Fruit fly (Drosophila melanogaster) whole organism, embryonic: ENCODE measurements around the gene Yp1.
A peak's percentile ranks its signal among the peaks of the same experiment; 100 is the strongest.

Experiments used
- B-H2 ChIP-seq: fragments of 200-800 bp; sonication (Bioruptor generic); optimal IDR thresholded peaks from 2 replicates; lab custom pipeline; 2018; ENCODE audit warnings: missing biosample characterization, mild to moderate bottlenecking, missing genetic modification characterization
- C15 ChIP-seq: fragments of 200-800 bp; sonication (Bioruptor generic); IDR thresholded peaks from 3 replicates; pipeline ENCODE4 v1.3.6; 2022; ENCODE audit warnings: missing biosample characterization, missing genetic modification characterization
- CG1024 ChIP-seq: fragments of 200-800 bp; sonication (Bioruptor generic); IDR thresholded peaks from 2 replicates; pipeline ENCODE4 v1.3.6; 2022; ENCODE audit warnings: missing biosample characterization, missing genetic modification characterization
- CG10267 ChIP-seq: fragments of 200-800 bp; sonication (Bioruptor generic); optimal IDR thresholded peaks from 2 replicates; lab custom pipeline; 2018; ENCODE audit warnings: missing biosample characterization, mild to moderate bottlenecking, missing genetic modification characterization, moderate library complexity
- CG11093 ChIP-seq: fragments of 200-800 bp; sonication (Bioruptor generic); IDR thresholded peaks from 3 replicates; pipeline ENCODE4 v1.3.6; 2022; ENCODE audit warnings: missing biosample characterization, missing genetic modification characterization
- CG11560 ChIP-seq: fragments of 200-800 bp; sonication (Bioruptor generic); IDR thresholded peaks from 3 replicates; pipeline ENCODE4 v1.3.6; 2022; ENCODE audit warnings: missing biosample characterization, missing genetic modification characterization
- CG14441 ChIP-seq: fragments of 200-800 bp; sonication (Bioruptor generic); IDR thresholded peaks from 2 replicates; pipeline ENCODE4 v1.3.6; 2022; ENCODE audit warnings: missing biosample characterization, missing genetic modification characterization
- CG15269 ChIP-seq: fragments of 200-800 bp; sonication (Bioruptor generic); optimal IDR thresholded peaks from 2 replicates; lab custom pipeline; 2018; ENCODE audit warnings: missing biosample characterization, mild to moderate bottlenecking, missing genetic modification characterization, moderate library complexity
- CG17359 ChIP-seq: fragments of 200-800 bp; sonication (Bioruptor generic); optimal IDR thresholded peaks from 3 replicates; lab custom pipeline; 2018; ENCODE audit warnings: missing biosample characterization, mild to moderate bottlenecking, missing genetic modification characterization, moderate library complexity
- CG17361 ChIP-seq: fragments of 200-800 bp; sonication (Bioruptor generic); IDR thresholded peaks from 3 replicates; pipeline ENCODE4 v1.3.6; 2022; ENCODE audit warnings: missing biosample characterization, missing genetic modification characterization
- CG1832 ChIP-seq: fragments of 200-800 bp; sonication (Bioruptor generic); optimal IDR thresholded peaks from 2 replicates; lab custom pipeline; 2017; ENCODE audit warnings: missing biosample characterization, mild to moderate bottlenecking, missing genetic modification characterization, inconsistent platforms
- CG2889 ChIP-seq: fragments of 200-800 bp; sonication (Bioruptor generic); IDR thresholded peaks from 3 replicates; pipeline ENCODE4 v1.3.6; 2022; ENCODE audit warnings: missing biosample characterization, missing genetic modification characterization
- CG4360 ChIP-seq: fragments of 200-800 bp; sonication (Bioruptor generic); IDR thresholded peaks from 2 replicates; pipeline ENCODE4 v1.3.6; 2022; ENCODE audit warnings: missing biosample characterization, missing genetic modification characterization
- CG4707 ChIP-seq: fragments of 200-800 bp; sonication (Bioruptor generic); optimal IDR thresholded peaks from 2 replicates; lab custom pipeline; 2018; ENCODE audit warnings: missing biosample characterization, mild to moderate bottlenecking, missing genetic modification characterization, moderate library complexity
- CG6683 ChIP-seq: fragments of 200-800 bp; sonication (Bioruptor generic); optimal IDR thresholded peaks from 2 replicates; lab custom pipeline; 2017; ENCODE audit warnings: missing biosample characterization, mild to moderate bottlenecking, missing genetic modification characterization, missing genetic modification reagents
- CG6765 ChIP-seq: fragments of 200-800 bp; sonication (Bioruptor generic); optimal IDR thresholded peaks from 3 replicates; lab custom pipeline; 2017; ENCODE audit warnings: missing biosample characterization, mild to moderate bottlenecking, missing genetic modification characterization
- CG7372 ChIP-seq: fragments of 200-800 bp; sonication (Bioruptor generic); IDR thresholded peaks from 2 replicates; pipeline ENCODE4 v1.3.6; 2022; ENCODE audit warnings: missing biosample characterization, missing genetic modification characterization
- CG7963 ChIP-seq: fragments of 200-800 bp; sonication (Bioruptor generic); IDR thresholded peaks from 3 replicates; pipeline ENCODE4 v1.3.6; 2022; ENCODE audit warnings: missing biosample characterization, missing genetic modification characterization; ENCODE audit not compliant: partially characterized antibody
- CG9727 ChIP-seq: fragments of 200-800 bp; sonication (Bioruptor generic); optimal IDR thresholded peaks from 3 replicates; lab custom pipeline; 2017; ENCODE audit warnings: missing biosample characterization, mild to moderate bottlenecking, missing genetic modification characterization
- Chrac-16 ChIP-seq: fragments of 200-800 bp; sonication (Bioruptor generic); optimal IDR thresholded peaks from 3 replicates; lab custom pipeline; 2016; ENCODE audit warnings: missing biosample characterization, missing genetic modification characterization
- Dbx ChIP-seq: fragments of 200-800 bp; sonication (Bioruptor generic); IDR thresholded peaks from 3 replicates; pipeline ENCODE4 v1.3.6; 2022; ENCODE audit warnings: missing biosample characterization, missing genetic modification characterization
- Dek ChIP-seq: fragments of 200-800 bp; sonication (Bioruptor generic); optimal IDR thresholded peaks from 3 replicates; lab custom pipeline; 2019; ENCODE audit warnings: missing biosample characterization, mild to moderate bottlenecking, missing genetic modification characterization, moderate library complexity
- Dip3 ChIP-seq: fragments of 200-800 bp; sonication (Bioruptor generic); optimal IDR thresholded peaks from 3 replicates; lab custom pipeline; 2016; ENCODE audit warnings: missing biosample characterization, missing genetic modification characterization
- Doc3 ChIP-seq: fragments of 200-800 bp; sonication (Bioruptor generic); IDR thresholded peaks from 3 replicates; pipeline ENCODE4 v1.3.6; 2022; ENCODE audit warnings: missing biosample characterization, missing genetic modification characterization; ENCODE audit not compliant: partially characterized antibody
- E2f2 ChIP-seq: fragments of 200-800 bp; sonication (Bioruptor generic); IDR thresholded peaks from 2 replicates; pipeline ENCODE4 v1.3.6; 2022; ENCODE audit warnings: missing biosample characterization, missing genetic modification characterization
- Fer3 ChIP-seq: fragments of 200-800 bp; sonication (Bioruptor generic); optimal IDR thresholded peaks from 2 replicates; lab custom pipeline; 2018; ENCODE audit warnings: missing biosample characterization, mild to moderate bottlenecking, missing genetic modification characterization, moderate library complexity
- GATAe ChIP-seq: fragments of 200-800 bp; sonication (Bioruptor generic); conservative IDR thresholded peaks from 2 replicates; pipeline ENCODE4 v1.3.6; 2022; ENCODE audit warnings: missing biosample characterization, missing genetic modification characterization
- H15 ChIP-seq: fragments of 200-800 bp; sonication (Bioruptor generic); IDR thresholded peaks from 3 replicates; pipeline ENCODE4 v1.3.6; 2022; ENCODE audit warnings: missing biosample characterization, missing genetic modification characterization
- HLH4C ChIP-seq: fragments of 200-800 bp; sonication (Bioruptor generic); IDR thresholded peaks from 3 replicates; pipeline ENCODE4 v1.3.6; 2022; ENCODE audit warnings: missing biosample characterization, missing genetic modification characterization; ENCODE audit not compliant: partially characterized antibody
- Hand ChIP-seq: fragments of 200-800 bp; sonication (Bioruptor generic); optimal IDR thresholded peaks from 2 replicates; lab custom pipeline; 2017; ENCODE audit warnings: mild to moderate bottlenecking, missing biosample characterization, missing genetic modification reagents, missing genetic modification characterization
- Lim3 ChIP-seq: fragments of 200-800 bp; sonication (Bioruptor generic); IDR thresholded peaks from 2 replicates; pipeline ENCODE4 v1.3.6; 2022; ENCODE audit warnings: missing biosample characterization, missing genetic modification characterization
- Nf-YB ChIP-seq: fragments of 200-800 bp; sonication (Bioruptor generic); optimal IDR thresholded peaks from 3 replicates; lab custom pipeline; 2019; ENCODE audit warnings: missing biosample characterization, mild to moderate bottlenecking, missing genetic modification characterization, moderate library complexity
- Optix ChIP-seq: fragments of 200-800 bp; sonication (Bioruptor generic); IDR thresholded peaks from 3 replicates; pipeline ENCODE4 v1.3.6; 2022; ENCODE audit warnings: missing biosample characterization, missing genetic modification characterization
- Ptx1 ChIP-seq: fragments of 200-800 bp; sonication (Bioruptor generic); IDR thresholded peaks from 2 replicates; pipeline ENCODE4 v1.3.6; 2022; ENCODE audit warnings: missing biosample characterization, missing genetic modification characterization
- Tbp ChIP-seq: fragments of >200 bp; optimal IDR thresholded peaks from 2 replicates; lab custom pipeline; 2018; ENCODE audit warnings: missing biosample characterization, missing genetic modification characterization
- al ChIP-seq: fragments of 200-800 bp; sonication (Bioruptor generic); IDR thresholded peaks from 2 replicates; pipeline ENCODE4 v1.3.6; 2022; ENCODE audit warnings: missing biosample characterization, missing genetic modification characterization
- ase ChIP-seq: fragments of 200-800 bp; sonication (Bioruptor generic); IDR thresholded peaks from 3 replicates; pipeline ENCODE4 v1.3.6; 2022; ENCODE audit warnings: missing biosample characterization, missing genetic modification characterization
- cad ChIP-seq: fragments of >200 bp; optimal IDR thresholded peaks from 2 replicates; lab custom pipeline; 2017; ENCODE audit warnings: missing biosample characterization, missing genetic modification characterization
- da ChIP-seq: fragments of 200-800 bp; sonication (Bioruptor generic); optimal IDR thresholded peaks from 2 replicates; lab custom pipeline; 2016; ENCODE audit warnings: missing biosample characterization, missing genetic modification characterization
- gro ChIP-seq: fragments of 200-800 bp; sonication (Bioruptor generic); optimal IDR thresholded peaks from 2 replicates; lab custom pipeline; 2016; ENCODE audit warnings: missing biosample characterization, missing genetic modification characterization
- gsb-n ChIP-seq: fragments of 200-800 bp; sonication (Bioruptor generic); optimal IDR thresholded peaks from 3 replicates; lab custom pipeline; 2018; ENCODE audit warnings: missing biosample characterization, mild to moderate bottlenecking, missing genetic modification characterization
- kay ChIP-seq: fragments of 200-800 bp; sonication (Bioruptor generic); optimal IDR thresholded peaks from 2 replicates; lab custom pipeline; 2016; ENCODE audit warnings: missing biosample characterization, missing genetic modification characterization
- kni ChIP-seq: fragments of 200-800 bp; sonication (Bioruptor generic); optimal IDR thresholded peaks from 3 replicates; lab custom pipeline; 2017; ENCODE audit warnings: mild to moderate bottlenecking, missing biosample characterization, missing genetic modification reagents, missing genetic modification characterization
- lilli ChIP-seq: fragments of 200-800 bp; sonication (Bioruptor generic); optimal IDR thresholded peaks from 3 replicates; lab custom pipeline; 2016; ENCODE audit warnings: missing biosample characterization, missing genetic modification characterization
- sc ChIP-seq, 3 experiments: fragments of >200 bp in 2 of 3; fragments of 200-800 bp in 1 of 3; sonication (Bioruptor generic) in 1 of 3; optimal IDR thresholded peaks; 2 replicates in 2 of 3; 3 replicates in 1 of 3; lab custom pipeline; 2017; ENCODE audit warnings: mild to moderate bottlenecking in 1 of 3, missing biosample characterization in 1 of 3, missing genetic modification characterization in 1 of 3, missing genetic modification reagents in 1 of 3
- slou ChIP-seq: fragments of 200-800 bp; sonication (Bioruptor generic); optimal IDR thresholded peaks from 3 replicates; lab custom pipeline; 2016; ENCODE audit warnings: missing biosample characterization, missing genetic modification characterization
- sna ChIP-seq: fragments of 200-800 bp; sonication (Bioruptor generic); IDR thresholded peaks from 2 replicates; pipeline ENCODE4 v1.3.6; 2022; ENCODE audit warnings: missing biosample characterization, missing genetic modification characterization; ENCODE audit not compliant: partially characterized antibody
- stwl ChIP-seq: fragments of 200-800 bp; sonication (Bioruptor generic); optimal IDR thresholded peaks from 3 replicates; lab custom pipeline; 2018; ENCODE audit warnings: missing biosample characterization, mild to moderate bottlenecking, missing genetic modification characterization, moderate library complexity
- tap ChIP-seq: fragments of 200-800 bp; optimal IDR thresholded peaks from 3 replicates; lab custom pipeline; 2019; ENCODE audit warnings: missing biosample characterization, mild to moderate bottlenecking, missing genetic modification characterization, moderate library complexity
- tgo ChIP-seq: fragments of 200-800 bp; sonication (Bioruptor generic); IDR thresholded peaks from 3 replicates; pipeline ENCODE4 v1.3.6; 2022; ENCODE audit warnings: missing biosample characterization, missing genetic modification characterization
- zen2 ChIP-seq: fragments of 200-800 bp; sonication (Bioruptor generic); IDR thresholded peaks from 3 replicates; pipeline ENCODE4 v1.3.6; 2022; ENCODE audit warnings: missing biosample characterization, missing genetic modification characterization; ENCODE audit not compliant: partially characterized antibody

The Yp1 gene

dm6 chrX:10067528-10067927 is 13.9 kb downstream of the Yp1 start (continued):
- TF ChIP-seq CG6765 (GFP tag; lab: Kevin White, UChicago) (no peak), CG6683 (no peak), tap (tag; lab: Kevin White, UChicago) (no peak), Optix (GFP tag; lab: Robert Waterston, UW) (peak; percentile 49; the same call in 2 of the 3 replicates), CG17361 (no peak), Nf-YB (GFP tag; lab: Kevin White, UChicago) (no peak), CG2889 (GFP tag; lab: Robert Waterston, UW) (no peak), Hand (GFP tag; lab: Kevin White, UChicago) (no peak), CG7372 (GFP tag; lab: Robert Waterston, UW) (no peak), kay (GFP tag; lab: Kevin White, UChicago) (no peak), CG9727 (peak; percentile 21), sna (GFP tag; lab: Robert Waterston, UW) (no peak), GATAe (GFP tag; lab: Robert Waterston, UW) (no peak), CG7963 (GFP tag; lab: Robert Waterston, UW) (no peak), Lim3 (GFP tag; lab: Robert Waterston, UW) (no peak), Dek (tag; lab: Kevin White, UChicago) (no peak), CG15269 (tag; lab: Kevin White, UChicago) (peak; percentile 44), CG10267 (tag; lab: Kevin White, UChicago) (peak; percentile 9), zen2 (GFP tag; lab: Robert Waterston, UW) (no peak), B-H2 (GFP tag; lab: Kevin White, UChicago) (no peak), ase (GFP tag; lab: Robert Waterston, UW) (0 out of 3 replicates have a peak, but pooled peaks have one; percentile 37), C15 (GFP tag; lab: Robert Waterston, UW) (no peak), HLH4C (GFP tag; lab: Robert Waterston, UW) (no peak), CG17359 (tag; lab: Kevin White, UChicago) (peak; percentile 49), H15 (0 out of 3 replicates have a peak, but pooled peaks have one; percentile 27), gro (GFP tag; lab: Kevin White, UChicago) (no peak), tgo (GFP tag; lab: Robert Waterston, UW) (peak; percentile 23; the same call in 1 of the 3 replicates), lilli (GFP tag; lab: Kevin White, UChicago) (peak; percentile 45), Doc3 (no peak), Ptx1 (peak; percentile 64), CG1024 (GFP tag; lab: Robert Waterston, UW) (0 out of 2 replicates have a peak, but pooled peaks have one; percentile 20), CG11093 (GFP tag; lab: Robert Waterston, UW) (no peak), CG4360 (no peak), CG14441 (GFP tag; lab: Robert Waterston, UW) (peak; percentile 54), stwl (no peak), kni (GFP tag; lab: Kevin White, UChicago) (no peak), da (GFP tag; lab: Kevin White, UChicago) (no peak), slou (GFP tag; lab: Kevin White, UChicago) (no peak), Tbp (GFP tag; lab: Kevin White, UChicago) (no peak), CG1832 (GFP tag; lab: Kevin White, UChicago) (no peak), al (GFP tag; lab: Robert Waterston, UW) (no peak), cad (GFP tag; lab: Kevin White, UChicago) (no peak), CG11560 (tag; lab: Robert Waterston, UW) (no peak), gsb-n (tag; lab: Kevin White, UChicago) (no peak), Dip3 (no peak), CG4707 (GFP tag; lab: Kevin White, UChicago) (no peak), sc (optimal IDR thresholded peaks at IDR 0.05; lab: Kevin White, UChicago) (no peak), sc (GFP tag; optimal IDR thresholded peaks at IDR 0.05; lab: Kevin White, UChicago) (no peak), Chrac-16 (GFP tag; lab: Kevin White, UChicago) (peak; percentile 19), E2f2 (no peak), Dbx (GFP tag; lab: Robert Waterston, UW) (no peak), Fer3 (tag; lab: Kevin White, UChicago) (peak; percentile 36)
